Worm (Caenorhabditis elegans) whole organism, L4 larva: ENCODE measurements around the gene F55G1.7.

Source experiments
- dmd-9 ChIP-seq: fragments of 200-800 bp; sonication (Bioruptor generic); IDR thresholded peaks from 2 replicates; pipeline ENCODE4 v1.3.6; 2022; ENCODE audit warnings: missing genetic modification reagents, missing genetic modification characterization, missing compliant biosample characterization
- lin-1 ChIP-seq: fragments of 200-800 bp; sonication (Bioruptor generic); IDR thresholded peaks from 2 replicates; pipeline ENCODE4 v1.3.6; 2022; ENCODE audit warnings: missing genetic modification reagents, missing genetic modification characterization, missing compliant biosample characterization
- snpc-1.2 ChIP-seq: fragments of 200-800 bp; sonication (Bioruptor generic); IDR thresholded peaks from 2 replicates; pipeline ENCODE4 v1.3.6; 2022; ENCODE audit warnings: missing genetic modification reagents, missing genetic modification characterization, missing compliant biosample characterization
- spr-1 ChIP-seq: sonication (generic microtip); optimal IDR thresholded peaks from 2 replicates; lab custom pipeline; 2016; ENCODE audit warnings: mild to moderate bottlenecking, missing genetic modification characterization, missing compliant biosample characterization

ce11 chrIV:7497750-7498149, 28.1 kb upstream of the F55G1.7 start, which contains the start of gene egas-4:
- TF ChIP-seq dmd-9 (no peak), spr-1 (no peak), lin-1 (no peak), snpc-1.2 (no peak)
